Worm (Caenorhabditis elegans): ENCODE data around the gene T03G6.7.
A peak's percentile ranks its signal among the peaks of the same experiment; 100 is the strongest.

DNA sequence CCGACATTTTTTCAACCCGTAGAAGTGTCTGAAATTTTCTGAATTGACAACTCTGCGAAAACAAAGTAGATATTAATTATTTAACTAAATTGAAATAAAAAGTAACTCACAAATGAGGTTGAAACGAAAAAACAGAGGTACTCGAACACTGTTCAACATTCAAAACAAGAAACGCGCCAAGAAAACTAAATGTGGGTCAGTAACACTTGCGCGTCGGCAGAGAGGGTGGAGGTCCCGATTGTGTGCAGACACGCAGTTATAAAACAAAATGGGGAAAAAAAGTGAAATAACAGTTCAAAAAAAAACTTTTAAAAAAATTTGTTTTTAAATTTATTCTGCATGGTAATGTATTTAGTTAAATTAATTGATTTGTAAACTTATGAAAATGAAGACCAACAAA, 34.4 kb upstream of the T03G6.7 start:
- TF ChIP-seq nhr-12 (tag; optimal IDR thresholded peaks at IDR 0.05) = no peak
- TF ChIP-seq nhr-11 (tag; optimal IDR thresholded peaks at IDR 0.05) = no peak
- TF ChIP-seq elt-2 (tag; optimal IDR thresholded peaks at IDR 0.05) = no peak
- TF ChIP-seq skn-1 (tag; optimal IDR thresholded peaks at IDR 0.05) = no peak
- no peak for TF ChIP-seq pqm-1 (tag; optimal IDR thresholded peaks at IDR 0.05)
- peak; percentile 53 for TF ChIP-seq nfya-1 (tag; optimal IDR thresholded peaks at IDR 0.05; ENCODE audit: insufficient read depth)
- no peak for TF ChIP-seq nhr-77 (tag; optimal IDR thresholded peaks at IDR 0.05)

All from whole organism, L3 larva.